Fruit fly (Drosophila melanogaster) whole organism, adult: ENCODE results near the gene OtopLa.

Source experiments
- CG11617 ChIP-seq: fragments of 200-800 bp; sonication (Bioruptor generic); optimal IDR thresholded peaks from 2 replicates; lab custom pipeline; 2017; ENCODE audit warnings: mild to moderate bottlenecking, missing biosample characterization, missing genetic modification reagents, missing genetic modification characterization
- CG12768 ChIP-seq: fragments of 200-800 bp; sonication (Bioruptor generic); optimal IDR thresholded peaks from 2 replicates; lab custom pipeline; 2017; ENCODE audit warnings: missing biosample characterization, missing genetic modification characterization, mild to moderate bottlenecking, moderate library complexity, missing genetic modification reagents
- CG14711 ChIP-seq: fragments of 200-800 bp; sonication (Bioruptor generic); optimal IDR thresholded peaks from 2 replicates; lab custom pipeline; 2018; ENCODE audit warnings: missing biosample characterization, mild to moderate bottlenecking, missing genetic modification characterization, moderate library complexity
- CG1620 ChIP-seq: fragments of 200-800 bp; sonication (Bioruptor generic); optimal IDR thresholded peaks from 2 replicates; lab custom pipeline; 2016; ENCODE audit warnings: missing biosample characterization, missing genetic modification characterization
- CG33017 ChIP-seq: fragments of 200-800 bp; sonication (Bioruptor generic); optimal IDR thresholded peaks from 2 replicates; lab custom pipeline; 2018; ENCODE audit warnings: missing biosample characterization, mild to moderate bottlenecking, missing genetic modification characterization, moderate library complexity
- CG5204 ChIP-seq: fragments of 200-800 bp; sonication (Bioruptor generic); optimal IDR thresholded peaks from 2 replicates; lab custom pipeline; 2016; ENCODE audit warnings: missing biosample characterization, missing genetic modification characterization
- CG7045 ChIP-seq: fragments of 200-800 bp; sonication (Bioruptor generic); optimal IDR thresholded peaks from 2 replicates; lab custom pipeline; 2017; ENCODE audit warnings: missing biosample characterization, mild to moderate bottlenecking, missing genetic modification characterization
- CG7101 ChIP-seq: fragments of 200-800 bp; sonication (Bioruptor generic); optimal IDR thresholded peaks from 2 replicates; lab custom pipeline; 2018; ENCODE audit warnings: missing biosample characterization, mild to moderate bottlenecking, missing genetic modification characterization, moderate library complexity
- Clk ChIP-seq: fragments of 200-800 bp; sonication (Bioruptor generic); optimal IDR thresholded peaks from 2 replicates; lab custom pipeline; 2017; ENCODE audit warnings: missing biosample characterization, missing genetic modification characterization
- Crg-1 ChIP-seq: fragments of 200-800 bp; sonication (Bioruptor generic); optimal IDR thresholded peaks from 2 replicates; lab custom pipeline; 2016; ENCODE audit warnings: missing biosample characterization, missing genetic modification characterization
- Hr96 ChIP-seq: fragments of 200-800 bp; sonication (Bioruptor generic); optimal IDR thresholded peaks from 2 replicates; lab custom pipeline; 2016; ENCODE audit warnings: missing biosample characterization, missing genetic modification characterization
- Mnt ChIP-seq: fragments of 200-800 bp; sonication (Bioruptor generic); optimal IDR thresholded peaks from 2 replicates; lab custom pipeline; 2016; ENCODE audit warnings: missing biosample characterization, mild to moderate bottlenecking, missing genetic modification characterization
- bab1 ChIP-seq: fragments of 200-800 bp; sonication (Bioruptor generic); optimal IDR thresholded peaks from 3 replicates; lab custom pipeline; 2019; ENCODE audit warnings: missing biosample characterization, mild to moderate bottlenecking, missing genetic modification characterization, moderate library complexity
- cic ChIP-seq: fragments of 200-800 bp; sonication (Bioruptor generic); optimal IDR thresholded peaks from 2 replicates; lab custom pipeline; 2017; ENCODE audit warnings: missing biosample characterization, mild to moderate bottlenecking, missing genetic modification characterization, moderate library complexity
- cnc ChIP-seq, 2 experiments: fragments of >200 bp; optimal IDR thresholded peaks; 2 replicates each; lab custom pipeline; 2017
- kay ChIP-seq: fragments of 200-800 bp; sonication (Bioruptor generic); peaks from one replicate; lab custom pipeline; 2016; ENCODE audit warnings: missing biosample characterization, missing genetic modification characterization, borderline replicate concordance
- ovo ChIP-seq: fragments of 200-800 bp; sonication (Bioruptor generic); optimal IDR thresholded peaks from 2 replicates; lab custom pipeline; 2016; ENCODE audit warnings: missing biosample characterization, missing genetic modification characterization
- pad ChIP-seq: fragments of 200-800 bp; sonication (Bioruptor generic); optimal IDR thresholded peaks from 3 replicates; lab custom pipeline; 2017; ENCODE audit warnings: missing biosample characterization, missing genetic modification characterization, mild to moderate bottlenecking, moderate library complexity, missing genetic modification reagents
- tj ChIP-seq: fragments of 200-800 bp; sonication (Bioruptor generic); optimal IDR thresholded peaks from 3 replicates; lab custom pipeline; 2017; ENCODE audit warnings: missing biosample characterization, mild to moderate bottlenecking, missing genetic modification characterization, moderate library complexity
- toe ChIP-seq: fragments of 200-800 bp; sonication (Bioruptor generic); optimal IDR thresholded peaks from 2 replicates; lab custom pipeline; 2016; ENCODE audit warnings: missing biosample characterization, missing genetic modification characterization

Gene OtopLa

dm6 chrX:5616270-5616669, 32.0 kb downstream of the OtopLa start, which contains the start of gene CG34434:
TSS of gene CG34434 (minus strand) at chrX:5616370.
- no peak for TF ChIP-seq cic (GFP tag; lab: Kevin White, UChicago)
- TF ChIP-seq ovo (GFP tag; lab: Kevin White, UChicago), result no peak
- no peak for TF ChIP-seq tj
- no peak for TF ChIP-seq CG5204 (GFP tag; lab: Kevin White, UChicago)
- no peak for TF ChIP-seq CG12768
- TF ChIP-seq Clk, result no peak
- TF ChIP-seq Mnt (GFP tag; lab: Kevin White, UChicago), result no peak
- no peak for TF ChIP-seq CG33017 (tag; lab: Kevin White, UChicago)
- TF ChIP-seq Hr96 (GFP tag; lab: Kevin White, UChicago), result no peak
- no peak for TF ChIP-seq CG7045 (GFP tag; lab: Kevin White, UChicago)
- no peak for TF ChIP-seq CG7101 (tag; lab: Kevin White, UChicago)
- no peak for TF ChIP-seq cnc (optimal IDR thresholded peaks at IDR 0.05; lab: Kevin White, UChicago)
- no peak for TF ChIP-seq pad (GFP tag; lab: Kevin White, UChicago)
- TF ChIP-seq bab1 (GFP tag; lab: Kevin White, UChicago), result no peak
- TF ChIP-seq kay (GFP tag; lab: Kevin White, UChicago), result no peak
- no peak for TF ChIP-seq CG1620 (GFP tag; lab: Kevin White, UChicago)
- TF ChIP-seq toe, result no peak
- TF ChIP-seq CG14711 (tag; lab: Kevin White, UChicago), result no peak

- TF ChIP-seq ovo (GFP tag; lab: Kevin White, UChicago), result no peak
- no peak for TF ChIP-seq CG33017 (tag; lab: Kevin White, UChicago)
- TF ChIP-seq CG1620 (GFP tag; lab: Kevin White, UChicago), result no peak
- TF ChIP-seq bab1 (GFP tag; lab: Kevin White, UChicago), result no peak
- TF ChIP-seq CG5204 (GFP tag; lab: Kevin White, UChicago), result no peak
- TF ChIP-seq cic (GFP tag; lab: Kevin White, UChicago), result no peak
- TF ChIP-seq tj, result no peak
- TF ChIP-seq Mnt (GFP tag; lab: Kevin White, UChicago), result no peak
Measured at dm6 chrX:5614367-5614766, 33.9 kb downstream of the OtopLa start, which contains the start of gene CG34435. TSS of gene CG34435 (minus strand) at chrX:5614467.

dm6 chrX:5612977-5613376, 35.3 kb downstream of the OtopLa start:
- TF ChIP-seq cnc (optimal IDR thresholded peaks at IDR 0.05; lab: Kevin White, UChicago) (no peak), CG33017 (tag; lab: Kevin White, UChicago) (no peak), Mnt (GFP tag; lab: Kevin White, UChicago) (no peak), CG1620 (GFP tag; lab: Kevin White, UChicago) (no peak), CG11617 (no peak), bab1 (GFP tag; lab: Kevin White, UChicago) (no peak), CG7045 (GFP tag; lab: Kevin White, UChicago) (no peak), Hr96 (GFP tag; lab: Kevin White, UChicago) (no peak), cic (GFP tag; lab: Kevin White, UChicago) (no peak)

- TF ChIP-seq Mnt (GFP tag; lab: Kevin White, UChicago), result no peak
- no peak for TF ChIP-seq Clk
- no peak for TF ChIP-seq CG12768
- no peak for TF ChIP-seq CG1620 (GFP tag; lab: Kevin White, UChicago)
- no peak for TF ChIP-seq Hr96 (GFP tag; lab: Kevin White, UChicago)
- TF ChIP-seq cic (GFP tag; lab: Kevin White, UChicago), result no peak
- TF ChIP-seq Crg-1, result no peak
- no peak for TF ChIP-seq ovo (GFP tag; lab: Kevin White, UChicago)
- no peak for TF ChIP-seq CG7101 (tag; lab: Kevin White, UChicago)
- no peak for TF ChIP-seq CG7045 (GFP tag; lab: Kevin White, UChicago)
- TF ChIP-seq cnc (optimal IDR thresholded peaks at IDR 0.05; lab: Kevin White, UChicago), result no peak
- no peak for TF ChIP-seq toe
- no peak for TF ChIP-seq tj
- no peak for TF ChIP-seq CG14711 (tag; lab: Kevin White, UChicago)
- TF ChIP-seq kay (GFP tag; lab: Kevin White, UChicago), result no peak
- TF ChIP-seq CG11617, result no peak
- no peak for TF ChIP-seq pad (GFP tag; lab: Kevin White, UChicago)
Measured at dm6 chrX:5608472-5608871, 39.8 kb downstream of the OtopLa start.

dm6 chrX:5607647-5608046, 40.6 kb downstream of the OtopLa start:
- TF ChIP-seq CG5204 (GFP tag; lab: Kevin White, UChicago) (no peak), ovo (GFP tag; lab: Kevin White, UChicago) (no peak), cnc (optimal IDR thresholded peaks at IDR 0.05; lab: Kevin White, UChicago) (no peak), pad (GFP tag; lab: Kevin White, UChicago) (peak; percentile 8)

- TF ChIP-seq bab1 (GFP tag; lab: Kevin White, UChicago), result no peak
- no peak for TF ChIP-seq pad (GFP tag; lab: Kevin White, UChicago)
- TF ChIP-seq Crg-1, result no peak
- no peak for TF ChIP-seq Hr96 (GFP tag; lab: Kevin White, UChicago)
- no peak for TF ChIP-seq CG12768
- TF ChIP-seq tj, result no peak
- no peak for TF ChIP-seq Mnt (GFP tag; lab: Kevin White, UChicago)
- no peak for TF ChIP-seq CG7045 (GFP tag; lab: Kevin White, UChicago)
- TF ChIP-seq cnc (optimal IDR thresholded peaks at IDR 0.05; lab: Kevin White, UChicago), result no peak
- TF ChIP-seq CG11617, result no peak
- TF ChIP-seq cic (GFP tag; lab: Kevin White, UChicago), result no peak
- no peak for TF ChIP-seq CG7101 (tag; lab: Kevin White, UChicago)
- no peak for TF ChIP-seq CG33017 (tag; lab: Kevin White, UChicago)
- no peak for TF ChIP-seq ovo (GFP tag; lab: Kevin White, UChicago)
- TF ChIP-seq toe, result no peak
- no peak for TF ChIP-seq kay (GFP tag; lab: Kevin White, UChicago)
- no peak for TF ChIP-seq CG14711 (tag; lab: Kevin White, UChicago)
Measured at dm6 chrX:5606324-5606723, 42.0 kb downstream of the OtopLa start.
